Worm (Caenorhabditis elegans) whole organism, L4 larva: Measurements from ENCODE around the gene F36G9.7.

Experiments
- F26F4.8 ChIP-seq: fragments of 200-800 bp; sonication (Bioruptor generic); conservative IDR thresholded peaks from 2 replicates; pipeline ENCODE4 v1.3.6; 2022; ENCODE audit warnings: missing genetic modification characterization, missing compliant biosample characterization
- madf-9 ChIP-seq: fragments of 200-800 bp; sonication (Bioruptor generic); conservative IDR thresholded peaks from 2 replicates; pipeline ENCODE4 v1.3.6; 2022; ENCODE audit warnings: missing genetic modification reagents, missing genetic modification characterization, missing compliant biosample characterization
- nhr-25 ChIP-seq: sonication (generic microtip); optimal IDR thresholded peaks from 2 replicates; lab custom pipeline; 2017; ENCODE audit warnings: missing genetic modification characterization, mild to moderate bottlenecking, missing compliant biosample characterization, antibody characterized with exemption, moderate library complexity, borderline replicate concordance; ENCODE audit not compliant: insufficient read depth

- TF ChIP-seq nhr-25 (tag; lab: Kevin White, UChicago): no peak
- TF ChIP-seq F26F4.8 (GFP tag; lab: Robert Waterston, UW): no peak
- no peak for TF ChIP-seq madf-9 (GFP tag; lab: Robert Waterston, UW)
These were observed 41.2 kb downstream of the F36G9.7 start, which contains the start of gene pzf-1 for ce11 chrV:15928325-15928724.
